Fruit fly (Drosophila melanogaster): ENCODE data around the gene Jasper.
A peak's percentile ranks its signal among the peaks of the same experiment; 100 is the strongest.

Gene Jasper

dm6 chr3R:30083215-30083614 is 30.9 kb downstream of the Jasper start (continued):
- peak; percentile 35 for TF ChIP-seq CG2678 (tag; optimal IDR thresholded peaks at IDR 0.05)
- TF ChIP-seq CG9609 (GFP tag; optimal IDR thresholded peaks at IDR 0.05), result no peak
- no peak for TF ChIP-seq gt (GFP tag; IDR thresholded peaks at IDR 0.05)
- TF ChIP-seq luna (GFP tag; optimal IDR thresholded peaks at IDR 0.05), result no peak
- no peak for TF ChIP-seq pum (GFP tag; optimal IDR thresholded peaks at IDR 0.05)
- no peak for TF ChIP-seq jing (GFP tag; optimal IDR thresholded peaks at IDR 0.05)
- TF ChIP-seq lola (GFP tag; optimal IDR thresholded peaks at IDR 0.05), result no peak
- TF ChIP-seq Sox100B (GFP tag; optimal IDR thresholded peaks at IDR 0.05), result peak; percentile 2
- no peak for TF ChIP-seq knrl (GFP tag; IDR thresholded peaks at IDR 0.05; ENCODE audit: partially characterized antibody)
- no peak for TF ChIP-seq CG31388 (GFP tag; optimal IDR thresholded peaks at IDR 0.05)
- TF ChIP-seq prd (optimal IDR thresholded peaks at IDR 0.05), result no peak
- peak; percentile 26; the same call in 1 of the 3 replicates for TF ChIP-seq prd (GFP tag; IDR thresholded peaks at IDR 0.05)
- TF ChIP-seq kni (GFP tag; optimal IDR thresholded peaks at IDR 0.05), result no peak
- no peak for TF ChIP-seq Dp (GFP tag; optimal IDR thresholded peaks at IDR 0.05)
- TF ChIP-seq wdn (GFP tag; IDR thresholded peaks at IDR 0.05), result no peak
- TF ChIP-seq HLH3B (GFP tag; IDR thresholded peaks at IDR 0.05), result peak; percentile 25; the same call in 1 of the 2 replicates
- no peak for TF ChIP-seq h (optimal IDR thresholded peaks at IDR 0.05)
- peak in 1 of 2 experiments; percentile 35 for TF ChIP-seq bsh (GFP tag; optimal IDR thresholded peaks at IDR 0.05)
- TF ChIP-seq unpg (GFP tag; optimal IDR thresholded peaks at IDR 0.05), result peak; percentile 14
- TF ChIP-seq exex (tag; optimal IDR thresholded peaks at IDR 0.05), result no peak
- TF ChIP-seq CG11085 (GFP tag; IDR thresholded peaks at IDR 0.05), result no peak
- TF ChIP-seq YL-1 (GFP tag; optimal IDR thresholded peaks at IDR 0.05), result no peak
- TF ChIP-seq Sry-δ (GFP tag; optimal IDR thresholded peaks at IDR 0.05), result no peak
- no peak for TF ChIP-seq sim (GFP tag; IDR thresholded peaks at IDR 0.05)
- TF ChIP-seq Xbp1 (GFP tag; optimal IDR thresholded peaks at IDR 0.05), result peak; percentile 15
- TF ChIP-seq Hr3 (GFP tag; optimal IDR thresholded peaks at IDR 0.05), result no peak
- TF ChIP-seq nom (GFP tag; optimal IDR thresholded peaks at IDR 0.05), result no peak
- no peak for TF ChIP-seq CG2129 (GFP tag; IDR thresholded peaks at IDR 0.05; ENCODE audit: partially characterized antibody)
- no peak for TF ChIP-seq B-H1 (GFP tag; IDR thresholded peaks at IDR 0.05)
- TF ChIP-seq CG2202 (tag; optimal IDR thresholded peaks at IDR 0.05), result no peak
- 0 out of 2 replicates have a peak, but pooled peaks have one; percentile 15 for TF ChIP-seq Rfx (GFP tag; IDR thresholded peaks at IDR 0.05)
- TF ChIP-seq CG31441 (GFP tag; IDR thresholded peaks at IDR 0.05), result 0 out of 2 replicates have a peak, but pooled peaks have one; percentile 17
- no peak for TF ChIP-seq croc (GFP tag; conservative IDR thresholded peaks at IDR 0.05)
- TF ChIP-seq Gsc (GFP tag; IDR thresholded peaks at IDR 0.05), result no peak
- TF ChIP-seq CG10431 (GFP tag; optimal IDR thresholded peaks at IDR 0.05), result no peak
- TF ChIP-seq sd (tag; optimal IDR thresholded peaks at IDR 0.05), result no peak
- TF ChIP-seq Hr51 (GFP tag; optimal IDR thresholded peaks at IDR 0.05), result peak in 1 of 2 experiments; percentile 44
- no peak for TF ChIP-seq CG10543 (GFP tag; optimal IDR thresholded peaks at IDR 0.05)
- no peak for TF ChIP-seq NfI (GFP tag; optimal IDR thresholded peaks at IDR 0.05)
- no peak for TF ChIP-seq BtbVII (GFP tag; optimal IDR thresholded peaks at IDR 0.05)
- TF ChIP-seq CG17568 (GFP tag; optimal IDR thresholded peaks at IDR 0.05), result no peak
- peak; percentile 38; the same call in 1 of the 2 replicates for TF ChIP-seq slbo (GFP tag; IDR thresholded peaks at IDR 0.05)
- no peak for TF ChIP-seq da (GFP tag; optimal IDR thresholded peaks at IDR 0.05)
- TF ChIP-seq CG5953 (GFP tag; IDR thresholded peaks at IDR 0.05), result no peak
- peak; percentile 46 for TF ChIP-seq CG11504 (tag; optimal IDR thresholded peaks at IDR 0.05)
- TF ChIP-seq grau (tag; optimal IDR thresholded peaks at IDR 0.05), result peak; percentile 23
- TF ChIP-seq Awh (GFP tag; IDR thresholded peaks at IDR 0.05), result peak; percentile 29; the same call in 1 of the 2 replicates
- TF ChIP-seq sqz (GFP tag; optimal IDR thresholded peaks at IDR 0.05), result no peak
- peak; percentile 9 for TF ChIP-seq CG18599 (GFP tag; optimal IDR thresholded peaks at IDR 0.05)
- no peak for TF ChIP-seq CG9932 (GFP tag; IDR thresholded peaks at IDR 0.05)
- TF ChIP-seq ATbp (GFP tag; optimal IDR thresholded peaks at IDR 0.05), result no peak
